Worm (Caenorhabditis elegans) whole organism, L3 larva: ENCODE measurements around the gene lact-5.

ENCODE experiments used
- ceh-16 ChIP-seq: sonication (generic microtip); optimal IDR thresholded peaks from 2 replicates; lab custom pipeline; 2017; ENCODE audit warnings: missing biosample characterization, missing genetic modification characterization
- elt-1 ChIP-seq: fragments of 150-350 bp; optimal IDR thresholded peaks from 2 replicates; lab custom pipeline; 2014; ENCODE audit warnings: missing biosample characterization, missing genetic modification characterization
- fkh-10 ChIP-seq: sonication (generic microtip); optimal IDR thresholded peaks from 2 replicates; lab custom pipeline; 2017; ENCODE audit warnings: missing biosample characterization, missing genetic modification reagents, missing genetic modification characterization
- hmg-11 ChIP-seq: sonication (generic microtip); optimal IDR thresholded peaks from 2 replicates; lab custom pipeline; 2016; ENCODE audit warnings: missing genetic modification characterization, missing compliant biosample characterization
- nhr-11 ChIP-seq: fragments of 150-350 bp; optimal IDR thresholded peaks from 2 replicates; lab custom pipeline; 2014; ENCODE audit warnings: missing biosample characterization, missing genetic modification characterization
- nhr-12 ChIP-seq: fragments of 150-350 bp; optimal IDR thresholded peaks from 2 replicates; lab custom pipeline; 2014; ENCODE audit warnings: missing biosample characterization, missing genetic modification characterization
- nhr-25 ChIP-seq: sonication (generic microtip); optimal IDR thresholded peaks from 2 replicates; lab custom pipeline; 2017; ENCODE audit warnings: missing biosample characterization, missing genetic modification characterization
- nhr-28 ChIP-seq: fragments of 150-350 bp; optimal IDR thresholded peaks from 2 replicates; lab custom pipeline; 2014; ENCODE audit warnings: missing biosample characterization, missing genetic modification characterization
- nhr-77 ChIP-seq: fragments of 150-350 bp; optimal IDR thresholded peaks from 2 replicates; lab custom pipeline; 2014; ENCODE audit warnings: missing biosample characterization, missing genetic modification characterization
- skn-1 ChIP-seq: fragments of 150-350 bp; optimal IDR thresholded peaks from 2 replicates; lab custom pipeline; 2014; ENCODE audit warnings: missing biosample characterization, missing genetic modification characterization
- tbx-2 ChIP-seq: sonication (generic microtip); optimal IDR thresholded peaks from 2 replicates; lab custom pipeline; 2016; ENCODE audit warnings: mild to moderate bottlenecking, missing genetic modification characterization, missing compliant biosample characterization
- unc-62 ChIP-seq: fragments of 150-350 bp; sonication (generic microtip); optimal IDR thresholded peaks from 4 replicates; lab custom pipeline; 2014; ENCODE audit warnings: missing biosample characterization, missing genetic modification reagents, missing genetic modification characterization
- ztf-11 ChIP-seq: fragments of 150-350 bp; optimal IDR thresholded peaks from 2 replicates; lab custom pipeline; 2014; ENCODE audit warnings: missing biosample characterization, missing genetic modification characterization

DNA sequence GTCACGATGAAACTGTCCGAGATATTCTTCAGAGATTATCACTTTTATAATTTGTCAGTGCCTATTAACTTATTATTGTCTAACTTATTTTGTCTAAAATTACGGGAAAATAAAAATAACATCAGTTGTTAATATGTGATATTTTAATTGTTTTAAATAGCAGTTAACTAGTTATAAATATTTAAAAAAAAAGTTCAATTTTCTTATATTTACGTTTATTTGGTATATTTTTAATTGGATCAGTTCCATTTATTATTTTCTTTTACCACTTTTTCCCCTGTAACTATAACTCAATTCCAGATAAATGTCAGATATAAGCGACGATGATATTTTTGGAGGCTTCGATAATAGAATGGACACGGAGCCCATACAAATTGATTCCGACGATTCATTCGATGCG lies 26.1 kb downstream of the lact-5 start, which contains the start of gene C33F10.4:
- TF ChIP-seq nhr-28 = no peak
- no peak for TF ChIP-seq nhr-77 (tag; lab: Kevin White, UChicago)
- no peak for TF ChIP-seq fkh-10 (GFP tag; lab: Kevin White, UChicago)
- no peak for TF ChIP-seq nhr-11 (tag; lab: Kevin White, UChicago)
- no peak for TF ChIP-seq ceh-16 (tag; lab: Kevin White, UChicago)
- TF ChIP-seq elt-1 (tag; lab: Kevin White, UChicago) = no peak
- TF ChIP-seq nhr-25 = no peak
- no peak for TF ChIP-seq ztf-11
- TF ChIP-seq skn-1 = no peak
- no peak for TF ChIP-seq unc-62 (GFP tag; lab: Kevin White, UChicago)
- no peak for TF ChIP-seq tbx-2 (tag; lab: Kevin White, UChicago)
- TF ChIP-seq nhr-12 (tag; lab: Kevin White, UChicago) = no peak
- no peak for TF ChIP-seq hmg-11 (tag; lab: Kevin White, UChicago)
